Fruit fly (Drosophila melanogaster) whole organism, embryonic: ENCODE data around the gene Csk.
A peak's percentile ranks its signal among the peaks of the same experiment; 100 is the strongest.

Experiments used
- ATbp ChIP-seq: fragments of 200-800 bp; sonication (Bioruptor generic); optimal IDR thresholded peaks from 2 replicates; lab custom pipeline; 2017; ENCODE audit warnings: missing biosample characterization, mild to moderate bottlenecking, missing genetic modification characterization, missing genetic modification reagents
- BtbVII ChIP-seq: fragments of 200-800 bp; sonication (Bioruptor generic); optimal IDR thresholded peaks from 3 replicates; lab custom pipeline; 2017; ENCODE audit warnings: missing biosample characterization, mild to moderate bottlenecking, missing genetic modification characterization
- C15 ChIP-seq: fragments of 200-800 bp; sonication (Bioruptor generic); IDR thresholded peaks from 3 replicates; pipeline ENCODE4 v1.3.6; 2022; ENCODE audit warnings: missing biosample characterization, missing genetic modification characterization
- CG10431 ChIP-seq: fragments of 200-800 bp; sonication (Bioruptor generic); optimal IDR thresholded peaks from 3 replicates; lab custom pipeline; 2018; ENCODE audit warnings: missing biosample characterization, mild to moderate bottlenecking, missing genetic modification characterization
- CG10543 ChIP-seq: fragments of 200-800 bp; sonication (Bioruptor generic); optimal IDR thresholded peaks from 3 replicates; lab custom pipeline; 2017; ENCODE audit warnings: missing biosample characterization, mild to moderate bottlenecking, missing genetic modification characterization, moderate library complexity
- CG12236 ChIP-seq: fragments of 200-800 bp; sonication (Bioruptor generic); optimal IDR thresholded peaks from 2 replicates; lab custom pipeline; 2016; ENCODE audit warnings: missing biosample characterization, missing genetic modification characterization
- CG14965 ChIP-seq: fragments of 200-800 bp; sonication (Bioruptor generic); optimal IDR thresholded peaks from 2 replicates; lab custom pipeline; 2016; ENCODE audit warnings: missing biosample characterization, missing genetic modification characterization, borderline replicate concordance
- CG15479 ChIP-seq: fragments of 200-800 bp; sonication (Bioruptor generic); optimal IDR thresholded peaks from 3 replicates; lab custom pipeline; 2019; ENCODE audit warnings: missing biosample characterization, mild to moderate bottlenecking, missing genetic modification characterization, moderate library complexity
- CG17385 ChIP-seq: fragments of 200-800 bp; sonication (Bioruptor generic); optimal IDR thresholded peaks from 3 replicates; lab custom pipeline; 2018; ENCODE audit warnings: missing biosample characterization, mild to moderate bottlenecking, missing genetic modification characterization
- CG17612 ChIP-seq: fragments of 200-800 bp; sonication (Bioruptor generic); IDR thresholded peaks from 2 replicates; pipeline ENCODE4 v1.3.6; 2022; ENCODE audit warnings: missing biosample characterization, missing genetic modification characterization
- CG18476 ChIP-seq: fragments of 200-800 bp; sonication (Bioruptor generic); optimal IDR thresholded peaks from 2 replicates; lab custom pipeline; 2016; ENCODE audit warnings: missing biosample characterization, mild to moderate bottlenecking, missing genetic modification characterization
- CG30403 ChIP-seq: fragments of 200-800 bp; sonication (Bioruptor generic); optimal IDR thresholded peaks from 3 replicates; lab custom pipeline; 2016; ENCODE audit warnings: missing biosample characterization, missing genetic modification characterization
- CG3838 ChIP-seq: fragments of 200-800 bp; sonication (Bioruptor generic); optimal IDR thresholded peaks from 3 replicates; lab custom pipeline; 2016; ENCODE audit warnings: missing biosample characterization, missing genetic modification characterization
- CG6765 ChIP-seq: fragments of 200-800 bp; sonication (Bioruptor generic); optimal IDR thresholded peaks from 3 replicates; lab custom pipeline; 2017; ENCODE audit warnings: missing biosample characterization, mild to moderate bottlenecking, missing genetic modification characterization
- CG7928 ChIP-seq: fragments of 200-800 bp; sonication (Bioruptor generic); optimal IDR thresholded peaks from 2 replicates; lab custom pipeline; 2017; ENCODE audit warnings: missing biosample characterization, mild to moderate bottlenecking, missing genetic modification characterization
- CG8478 ChIP-seq: fragments of >200 bp; optimal IDR thresholded peaks from 2 replicates; lab custom pipeline; 2018
- CG9876 ChIP-seq: fragments of 200-800 bp; sonication (Bioruptor generic); optimal IDR thresholded peaks from 2 replicates; lab custom pipeline; 2016; ENCODE audit warnings: missing biosample characterization, missing genetic modification characterization
- Deaf1 ChIP-seq: fragments of 200-800 bp; optimal IDR thresholded peaks from 3 replicates; lab custom pipeline; 2019; ENCODE audit warnings: missing biosample characterization, mild to moderate bottlenecking, missing genetic modification characterization, moderate library complexity
- Dfd ChIP-seq, 2 experiments: fragments of >200 bp; optimal IDR thresholded peaks; 2 replicates each; lab custom pipeline; 2017; ENCODE audit warnings: missing biosample characterization in 2 of 2, missing genetic modification characterization in 2 of 2
- Drgx ChIP-seq: fragments of 200-800 bp; sonication (Bioruptor generic); IDR thresholded peaks from 2 replicates; pipeline ENCODE4 v1.3.6; 2022; ENCODE audit warnings: missing biosample characterization, missing genetic modification characterization
- Lim3 ChIP-seq: fragments of 200-800 bp; sonication (Bioruptor generic); IDR thresholded peaks from 2 replicates; pipeline ENCODE4 v1.3.6; 2022; ENCODE audit warnings: missing biosample characterization, missing genetic modification characterization
- MTF-1 ChIP-seq: fragments of 200-800 bp; sonication (Bioruptor generic); optimal IDR thresholded peaks from 2 replicates; lab custom pipeline; 2018; ENCODE audit warnings: missing biosample characterization, mild to moderate bottlenecking, missing genetic modification characterization, borderline replicate concordance
- Mes4 ChIP-seq: fragments of 200-800 bp; sonication (Bioruptor generic); optimal IDR thresholded peaks from 2 replicates; lab custom pipeline; 2016; ENCODE audit warnings: missing biosample characterization, missing genetic modification characterization
- NC2α ChIP-seq: fragments of 200-800 bp; sonication (Bioruptor generic); optimal IDR thresholded peaks from 2 replicates; lab custom pipeline; 2016; ENCODE audit warnings: missing biosample characterization, missing genetic modification characterization
- NC2β ChIP-seq: fragments of 200-800 bp; sonication (Bioruptor generic); optimal IDR thresholded peaks from 2 replicates; lab custom pipeline; 2016; ENCODE audit warnings: missing biosample characterization, missing genetic modification characterization
- Tbp ChIP-seq: fragments of >200 bp; optimal IDR thresholded peaks from 2 replicates; lab custom pipeline; 2018; ENCODE audit warnings: missing biosample characterization, missing genetic modification characterization
- Trl ChIP-seq, 3 experiments: fragments of >200 bp in 2 of 3; fragments of 200-800 bp in 1 of 3; sonication (Bioruptor generic) in 1 of 3; optimal IDR thresholded peaks; 2 replicates in 1 of 3; 3 replicates in 2 of 3; lab custom pipeline; 2016 to 2017; ENCODE audit warnings: missing biosample characterization in 1 of 3, missing genetic modification characterization in 1 of 3
- Vsx1 ChIP-seq: fragments of 200-800 bp; sonication (Bioruptor generic); optimal IDR thresholded peaks from 2 replicates; lab custom pipeline; 2017; ENCODE audit warnings: missing biosample characterization, mild to moderate bottlenecking, missing genetic modification characterization, missing genetic modification reagents
- al ChIP-seq: fragments of 200-800 bp; sonication (Bioruptor generic); IDR thresholded peaks from 2 replicates; pipeline ENCODE4 v1.3.6; 2022; ENCODE audit warnings: missing biosample characterization, missing genetic modification characterization
- caup ChIP-seq: fragments of 200-800 bp; sonication (Bioruptor generic); optimal IDR thresholded peaks from 3 replicates; lab custom pipeline; 2017; ENCODE audit warnings: missing biosample characterization, mild to moderate bottlenecking, missing genetic modification characterization, moderate library complexity; ENCODE audit not compliant: severe bottlenecking
- danr ChIP-seq: fragments of 200-800 bp; sonication (Bioruptor generic); IDR thresholded peaks from 2 replicates; pipeline ENCODE4 v1.3.6; 2022; ENCODE audit warnings: missing biosample characterization, missing genetic modification characterization
- en ChIP-seq: fragments of 200-800 bp; sonication (Bioruptor generic); optimal IDR thresholded peaks from 2 replicates; lab custom pipeline; 2016; ENCODE audit warnings: missing biosample characterization, missing genetic modification characterization
- eyg ChIP-seq: fragments of 200-800 bp; sonication (Bioruptor generic); optimal IDR thresholded peaks from 3 replicates; lab custom pipeline; 2016; ENCODE audit warnings: missing biosample characterization, missing genetic modification characterization
- hkb ChIP-seq, 2 experiments: fragments of 200-800 bp in 1 of 2; fragments of >200 bp in 1 of 2; sonication (Bioruptor generic) in 1 of 2; IDR thresholded peaks in 1 of 2; optimal IDR thresholded peaks in 1 of 2; 2 replicates each; pipeline versions ENCODE4 v1.3.6 to Lab custom; 2017 to 2022; ENCODE audit warnings: missing biosample characterization in 1 of 2, missing genetic modification characterization in 1 of 2
- klu ChIP-seq: fragments of 200-800 bp; sonication (Bioruptor generic); IDR thresholded peaks from 2 replicates; pipeline ENCODE4 v1.3.6; 2022; ENCODE audit warnings: missing biosample characterization, missing genetic modification characterization
- luna ChIP-seq: fragments of 200-800 bp; sonication (Bioruptor generic); optimal IDR thresholded peaks from 2 replicates; lab custom pipeline; 2016; ENCODE audit warnings: missing biosample characterization, missing genetic modification characterization
- mirr ChIP-seq: fragments of 200-800 bp; sonication (Bioruptor generic); optimal IDR thresholded peaks from 3 replicates; lab custom pipeline; 2018; ENCODE audit warnings: missing biosample characterization, mild to moderate bottlenecking, missing genetic modification characterization
- mld ChIP-seq: fragments of 200-800 bp; sonication (Bioruptor generic); IDR thresholded peaks from 3 replicates; pipeline ENCODE4 v1.3.6; 2022; ENCODE audit warnings: missing biosample characterization, missing genetic modification characterization; ENCODE audit not compliant: partially characterized antibody
- onecut ChIP-seq: fragments of 200-800 bp; sonication (Bioruptor generic); IDR thresholded peaks from 2 replicates; pipeline ENCODE4 v1.3.6; 2022; ENCODE audit warnings: missing biosample characterization, missing genetic modification characterization
- pfk ChIP-seq: fragments of 200-800 bp; sonication (Bioruptor generic); optimal IDR thresholded peaks from 2 replicates; lab custom pipeline; 2018; ENCODE audit warnings: missing biosample characterization, mild to moderate bottlenecking, missing genetic modification characterization, moderate library complexity
- pita ChIP-seq: fragments of 200-800 bp; sonication (Bioruptor generic); optimal IDR thresholded peaks from 2 replicates; lab custom pipeline; 2017; ENCODE audit warnings: missing biosample characterization, mild to moderate bottlenecking, missing genetic modification characterization
- prd ChIP-seq, 3 experiments: fragments of >200 bp in 2 of 3; fragments of 200-800 bp in 1 of 3; sonication (Bioruptor generic) in 1 of 3; optimal IDR thresholded peaks in 2 of 3; IDR thresholded peaks in 1 of 3; 2 replicates in 2 of 3; 3 replicates in 1 of 3; pipeline versions ENCODE4 v1.3.6 to Lab custom; 2017 to 2022; ENCODE audit warnings: missing biosample characterization in 1 of 3, missing genetic modification characterization in 1 of 3
- ranshi ChIP-seq: fragments of 200-800 bp; sonication (Bioruptor generic); IDR thresholded peaks from 2 replicates; pipeline ENCODE4 v1.3.6; 2022; ENCODE audit warnings: missing biosample characterization, missing genetic modification characterization
- sd ChIP-seq: fragments of 200-800 bp; sonication (Bioruptor generic); optimal IDR thresholded peaks from 3 replicates; lab custom pipeline; 2018; ENCODE audit warnings: missing biosample characterization, mild to moderate bottlenecking, missing genetic modification characterization, moderate library complexity
- stwl ChIP-seq: fragments of 200-800 bp; sonication (Bioruptor generic); optimal IDR thresholded peaks from 3 replicates; lab custom pipeline; 2018; ENCODE audit warnings: missing biosample characterization, mild to moderate bottlenecking, missing genetic modification characterization, moderate library complexity
- tgo ChIP-seq: fragments of 200-800 bp; sonication (Bioruptor generic); IDR thresholded peaks from 3 replicates; pipeline ENCODE4 v1.3.6; 2022; ENCODE audit warnings: missing biosample characterization, missing genetic modification characterization
- vnd ChIP-seq: fragments of 200-800 bp; sonication (Bioruptor generic); IDR thresholded peaks from 3 replicates; pipeline ENCODE4 v1.3.6; 2022; ENCODE audit warnings: missing biosample characterization, missing genetic modification characterization; ENCODE audit not compliant: partially characterized antibody
- zen ChIP-seq: fragments of 200-800 bp; sonication (Bioruptor generic); optimal IDR thresholded peaks from 3 replicates; lab custom pipeline; 2018; ENCODE audit warnings: missing biosample characterization, mild to moderate bottlenecking, missing genetic modification characterization, moderate library complexity

Csk gene

dm6 chr3R:11669017-11669953 lies 18.8 kb upstream of the Csk start (continued):
- TF ChIP-seq C15 (GFP tag; lab: Robert Waterston, UW) = no peak
- peak; percentile 64 for TF ChIP-seq BtbVII (GFP tag; lab: Kevin White, UChicago)
- TF ChIP-seq ranshi (GFP tag; lab: Robert Waterston, UW) = no peak
- no peak for TF ChIP-seq CG12236 (GFP tag; lab: Kevin White, UChicago)
- TF ChIP-seq CG15479 = no peak
- TF ChIP-seq eyg (GFP tag; lab: Kevin White, UChicago) = no peak
- no peak for TF ChIP-seq NC2β (GFP tag; lab: Kevin White, UChicago)
- no peak for TF ChIP-seq tgo (GFP tag; lab: Robert Waterston, UW)
- no peak for TF ChIP-seq CG17385 (GFP tag; lab: Kevin White, UChicago)
- no peak for TF ChIP-seq Tbp (GFP tag; lab: Kevin White, UChicago)
- no peak for TF ChIP-seq klu (GFP tag; lab: Robert Waterston, UW)
- TF ChIP-seq caup (GFP tag; lab: Kevin White, UChicago) = peak; percentile 12
- peak; percentile 96 for TF ChIP-seq hkb (optimal IDR thresholded peaks at IDR 0.05; lab: Kevin White, UChicago)
- 0 out of 2 replicates have a peak, but pooled peaks have one; percentile 19 for TF ChIP-seq hkb (GFP tag; IDR thresholded peaks at IDR 0.05; lab: Robert Waterston, UW)
- no peak for TF ChIP-seq CG8478 (lab: Kevin White, UChicago)
- no peak for TF ChIP-seq CG6765
- TF ChIP-seq zen = no peak
- TF ChIP-seq CG14965 (GFP tag; lab: Kevin White, UChicago) = no peak
- TF ChIP-seq Lim3 (GFP tag; lab: Robert Waterston, UW) = no peak
- no peak for TF ChIP-seq CG17612
- peak; percentile 52 for TF ChIP-seq mirr (GFP tag; lab: Kevin White, UChicago)
- no peak for TF ChIP-seq CG3838 (GFP tag; lab: Kevin White, UChicago)
- TF ChIP-seq mld = no peak
- peak; percentile 83 for TF ChIP-seq Deaf1 (tag; lab: Kevin White, UChicago)
- no peak for TF ChIP-seq prd (optimal IDR thresholded peaks at IDR 0.05; lab: Kevin White, UChicago)
- TF ChIP-seq prd (GFP tag; IDR thresholded peaks at IDR 0.05; lab: Robert Waterston, UW) = no peak
- peak; percentile 36 for TF ChIP-seq onecut (GFP tag; lab: Robert Waterston, UW)
- no peak for TF ChIP-seq ATbp (GFP tag; lab: Kevin White, UChicago)
- no peak for TF ChIP-seq vnd (GFP tag; lab: Robert Waterston, UW)
- no peak for TF ChIP-seq CG9876 (GFP tag; lab: Kevin White, UChicago)
- no peak for TF ChIP-seq stwl
- TF ChIP-seq NC2α (GFP tag; lab: Kevin White, UChicago) = no peak
- peak; percentile 99 for TF ChIP-seq CG18476
- TF ChIP-seq pfk (GFP tag; lab: Kevin White, UChicago) = no peak
- no peak for TF ChIP-seq pita (GFP tag; lab: Kevin White, UChicago)
- no peak for TF ChIP-seq Vsx1
- TF ChIP-seq luna = no peak
- TF ChIP-seq Dfd (GFP tag; optimal IDR thresholded peaks at IDR 0.05; lab: Kevin White, UChicago) = no peak
- TF ChIP-seq danr (GFP tag; lab: Robert Waterston, UW) = no peak
- TF ChIP-seq CG10543 (GFP tag; lab: Kevin White, UChicago) = peak; percentile 23
- no peak for TF ChIP-seq en (GFP tag; lab: Kevin White, UChicago)
- no peak for TF ChIP-seq CG10431 (GFP tag; lab: Kevin White, UChicago)
- TF ChIP-seq Mes4 (GFP tag; lab: Kevin White, UChicago) = no peak
- no peak for TF ChIP-seq CG7928 (GFP tag; lab: Kevin White, UChicago)
- TF ChIP-seq CG30403 (GFP tag; lab: Kevin White, UChicago) = no peak
- TF ChIP-seq Drgx (GFP tag; lab: Robert Waterston, UW) = no peak
- TF ChIP-seq Trl (optimal IDR thresholded peaks at IDR 0.05; lab: Kevin White, UChicago) = no peak
- no peak for TF ChIP-seq Trl (GFP tag; optimal IDR thresholded peaks at IDR 0.05; lab: Kevin White, UChicago)
- no peak for TF ChIP-seq sd
- no peak for TF ChIP-seq al (GFP tag; lab: Robert Waterston, UW)
- TF ChIP-seq MTF-1 (GFP tag; lab: Kevin White, UChicago) = no peak
